In the genomic region with DNA sequence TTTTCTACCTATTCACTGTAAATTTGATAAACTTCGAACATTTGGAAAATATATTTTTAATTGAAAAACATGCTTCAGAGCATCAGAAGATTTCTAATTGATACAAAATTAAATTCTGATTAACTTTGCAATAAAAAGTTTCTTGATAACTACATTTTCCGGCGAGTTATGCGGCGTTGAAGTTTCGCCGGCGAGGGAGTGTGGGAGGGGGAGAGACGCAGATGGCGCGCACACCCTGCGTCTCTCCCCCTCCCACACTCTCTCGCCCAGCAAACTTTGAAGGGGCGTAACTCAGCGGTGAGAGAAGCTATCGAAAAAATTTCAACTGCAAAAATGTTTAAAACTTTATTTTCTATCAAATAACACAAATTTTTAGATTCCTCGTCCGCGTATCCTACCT, we compare ENCODE assay signal across 2 worm cellular contexts.
A peak's percentile ranks its signal among the peaks of the same experiment; 100 is the strongest.
TF ChIP-seq lines count a peak whose summit lies in the region.

No protein-coding gene starts in this region.

TF ChIP-seq in whole organism, L4 larva, 104 proteins besides CTCF, POLR2A, EP300 and RAD21:
- TF ChIP-seq saeg-2 (GFP tag; IDR thresholded peaks at IDR 0.05; lab: Robert Waterston, UW), result no peak
- TF ChIP-seq nhr-77 (tag; optimal IDR thresholded peaks at IDR 0.05; lab: Kevin White, UChicago), result no peak
- TF ChIP-seq set-16 (GFP tag; IDR thresholded peaks at IDR 0.05; lab: Robert Waterston, UW), result peak; percentile 62
- no peak for TF ChIP-seq nhr-76 (tag; optimal IDR thresholded peaks at IDR 0.05; lab: Kevin White, UChicago)
- no peak for TF ChIP-seq ceh-32 (tag; optimal IDR thresholded peaks at IDR 0.05; lab: Kevin White, UChicago; ENCODE audit: poor library complexity)
- TF ChIP-seq lin-38 (GFP tag; IDR thresholded peaks at IDR 0.05; lab: Robert Waterston, UW), result no peak
- no peak for TF ChIP-seq zip-2 (tag; optimal IDR thresholded peaks at IDR 0.05; lab: Kevin White, UChicago)
- TF ChIP-seq zfp-3 (GFP tag; conservative IDR thresholded peaks at IDR 0.05; lab: Robert Waterston, UW), result no peak
- TF ChIP-seq attf-4 (tag; optimal IDR thresholded peaks at IDR 0.05; lab: Kevin White, UChicago), result no peak
TF ChIP-seq in whole organism, L4 larva: peak in this region for 1.

TF ChIP-seq in whole organism, young adult, 124 proteins besides CTCF, POLR2A, EP300 and RAD21:
- no peak for TF ChIP-seq akir-1 (GFP tag; optimal IDR thresholded peaks at IDR 0.05; lab: Kevin White, UChicago)
- TF ChIP-seq mcd-1 (GFP tag; IDR thresholded peaks at IDR 0.05; lab: Robert Waterston, UW), result no peak
- no peak for TF ChIP-seq ztf-25 (GFP tag; IDR thresholded peaks at IDR 0.05; lab: Robert Waterston, UW)
- TF ChIP-seq hmg-1.2 (GFP tag; IDR thresholded peaks at IDR 0.05; lab: Robert Waterston, UW), result peak; percentile 74
- no peak for TF ChIP-seq chd-7 (tag; optimal IDR thresholded peaks at IDR 0.05; lab: Kevin White, UChicago)
